Fruit fly (Drosophila melanogaster) whole organism, embryonic: ENCODE results near the gene Pif1A.
A peak's percentile ranks its signal among the peaks of the same experiment; 100 is the strongest.

Experiments used
- Atf-2 ChIP-seq: fragments of 200-800 bp; sonication (Bioruptor generic); optimal IDR thresholded peaks from 2 replicates; lab custom pipeline; 2016; ENCODE audit warnings: missing biosample characterization, missing genetic modification characterization
- Atf6 ChIP-seq: fragments of 200-800 bp; sonication (Bioruptor generic); IDR thresholded peaks from 2 replicates; pipeline ENCODE4 v1.3.6; 2022; ENCODE audit warnings: missing biosample characterization, missing genetic modification characterization
- Blimp-1 ChIP-seq: fragments of 200-800 bp; sonication (Bioruptor generic); optimal IDR thresholded peaks from 3 replicates; lab custom pipeline; 2018; ENCODE audit warnings: missing biosample characterization, missing genetic modification characterization, mild to moderate bottlenecking, moderate library complexity, missing genetic modification reagents
- C15 ChIP-seq: fragments of 200-800 bp; sonication (Bioruptor generic); IDR thresholded peaks from 3 replicates; pipeline ENCODE4 v1.3.6; 2022; ENCODE audit warnings: missing biosample characterization, missing genetic modification characterization
- CG11695 ChIP-seq: fragments of 200-800 bp; sonication (Bioruptor generic); IDR thresholded peaks from 3 replicates; pipeline ENCODE4 v1.3.6; 2022; ENCODE audit warnings: missing biosample characterization, missing genetic modification characterization
- CG12659 ChIP-seq: fragments of 200-800 bp; sonication (Bioruptor generic); optimal IDR thresholded peaks from 3 replicates; lab custom pipeline; 2017; ENCODE audit warnings: mild to moderate bottlenecking, missing biosample characterization, missing genetic modification reagents, missing genetic modification characterization
- CG12744 ChIP-seq: fragments of 200-800 bp; sonication (Bioruptor generic); optimal IDR thresholded peaks from 2 replicates; lab custom pipeline; 2016; ENCODE audit warnings: missing biosample characterization, missing genetic modification characterization
- CG13624 ChIP-seq: fragments of 200-800 bp; sonication (Bioruptor generic); optimal IDR thresholded peaks from 2 replicates; lab custom pipeline; 2016; ENCODE audit warnings: missing biosample characterization, missing genetic modification characterization
- CG15696 ChIP-seq: fragments of 200-800 bp; sonication (Bioruptor generic); optimal IDR thresholded peaks from 2 replicates; lab custom pipeline; 2019; ENCODE audit warnings: missing biosample characterization, mild to moderate bottlenecking, missing genetic modification characterization, moderate library complexity
- CG17802 ChIP-seq: fragments of 200-800 bp; sonication (Bioruptor generic); optimal IDR thresholded peaks from 2 replicates; lab custom pipeline; 2018; ENCODE audit warnings: missing biosample characterization, mild to moderate bottlenecking, missing genetic modification characterization, moderate library complexity
- CG34422 ChIP-seq: fragments of 200-800 bp; sonication (Bioruptor generic); IDR thresholded peaks from 3 replicates; pipeline ENCODE4 v1.3.6; 2022; ENCODE audit warnings: missing biosample characterization, missing genetic modification characterization
- CG3726 ChIP-seq: fragments of 200-800 bp; sonication (Bioruptor generic); IDR thresholded peaks from 3 replicates; pipeline ENCODE4, ENCODE4 v1.3.6; 2022; ENCODE audit warnings: missing biosample characterization, missing genetic modification characterization
- CG42726 ChIP-seq: fragments of 200-800 bp; sonication (Bioruptor generic); IDR thresholded peaks from 2 replicates; pipeline ENCODE4 v1.3.6; 2022; ENCODE audit warnings: missing biosample characterization, missing genetic modification characterization; ENCODE audit not compliant: partially characterized antibody
- CG4328 ChIP-seq: fragments of 200-800 bp; sonication (Bioruptor generic); optimal IDR thresholded peaks from 3 replicates; lab custom pipeline; 2017; ENCODE audit warnings: missing biosample characterization, missing genetic modification reagents, missing genetic modification characterization
- CG4820 ChIP-seq: fragments of 200-800 bp; sonication (Bioruptor generic); optimal IDR thresholded peaks from 3 replicates; lab custom pipeline; 2016; ENCODE audit warnings: missing biosample characterization, missing genetic modification characterization
- CG6272 ChIP-seq: fragments of 200-800 bp; sonication (Bioruptor generic); IDR thresholded peaks from 2 replicates; pipeline ENCODE4 v1.3.6; 2022; ENCODE audit warnings: missing biosample characterization, missing genetic modification characterization
- CG6689 ChIP-seq: fragments of 200-800 bp; sonication (Bioruptor generic); IDR thresholded peaks from 2 replicates; pipeline ENCODE4 v1.3.6; 2022; ENCODE audit warnings: missing biosample characterization, missing genetic modification characterization
- CG6813 ChIP-seq: fragments of 200-800 bp; sonication (Bioruptor generic); optimal IDR thresholded peaks from 2 replicates; lab custom pipeline; 2017; ENCODE audit warnings: missing biosample characterization, missing genetic modification characterization, mild to moderate bottlenecking, moderate library complexity, missing genetic modification reagents
- CG7357 ChIP-seq: fragments of 200-800 bp; sonication (Bioruptor generic); IDR thresholded peaks from 3 replicates; pipeline ENCODE4 v1.3.6; 2022; ENCODE audit warnings: missing biosample characterization, missing genetic modification characterization
- CG8281 ChIP-seq: fragments of 200-800 bp; sonication (Bioruptor generic); optimal IDR thresholded peaks from 2 replicates; lab custom pipeline; 2018; ENCODE audit warnings: missing biosample characterization, mild to moderate bottlenecking, missing genetic modification characterization, moderate library complexity
- CG8359 ChIP-seq: fragments of 200-800 bp; sonication (Bioruptor generic); optimal IDR thresholded peaks from 2 replicates; lab custom pipeline; 2017; ENCODE audit warnings: missing biosample characterization, mild to moderate bottlenecking, missing genetic modification characterization, borderline replicate concordance
- CG8924 ChIP-seq: fragments of 200-800 bp; optimal IDR thresholded peaks from 3 replicates; lab custom pipeline; 2019; ENCODE audit warnings: missing biosample characterization, mild to moderate bottlenecking, missing genetic modification characterization, moderate library complexity
- Dref ChIP-seq: fragments of 200-800 bp; sonication (Bioruptor generic); IDR thresholded peaks from 2 replicates; pipeline ENCODE4 v1.3.6; 2022; ENCODE audit warnings: missing biosample characterization, missing genetic modification characterization
- E2f1 ChIP-seq: fragments of 200-800 bp; sonication (Bioruptor generic); IDR thresholded peaks from 2 replicates; pipeline ENCODE4 v1.3.6; 2022; ENCODE audit warnings: missing biosample characterization, missing genetic modification characterization
- Hmr ChIP-seq: fragments of 200-800 bp; sonication (Bioruptor generic); optimal IDR thresholded peaks from 3 replicates; lab custom pipeline; 2017; ENCODE audit warnings: mild to moderate bottlenecking, missing biosample characterization, missing genetic modification reagents, missing genetic modification characterization
- Hr78 ChIP-seq, 2 experiments: fragments of 200-800 bp in 1 of 2; fragments of >200 bp in 1 of 2; sonication (Bioruptor generic) in 1 of 2; optimal IDR thresholded peaks; 2 replicates each; lab custom pipeline; 2017 to 2019; ENCODE audit warnings: missing biosample characterization in 2 of 2, missing genetic modification characterization in 2 of 2, mild to moderate bottlenecking in 1 of 2, moderate library complexity in 1 of 2
- NC2α ChIP-seq: fragments of 200-800 bp; sonication (Bioruptor generic); optimal IDR thresholded peaks from 2 replicates; lab custom pipeline; 2016; ENCODE audit warnings: missing biosample characterization, missing genetic modification characterization
- Opbp ChIP-seq: fragments of 200-800 bp; sonication (Bioruptor generic); IDR thresholded peaks from 3 replicates; pipeline ENCODE4 v1.3.6; 2022; ENCODE audit warnings: missing biosample characterization, missing genetic modification characterization; ENCODE audit not compliant: partially characterized antibody
- Optix ChIP-seq: fragments of 200-800 bp; sonication (Bioruptor generic); IDR thresholded peaks from 3 replicates; pipeline ENCODE4 v1.3.6; 2022; ENCODE audit warnings: missing biosample characterization, missing genetic modification characterization
- Rx ChIP-seq: fragments of 200-800 bp; sonication (Bioruptor generic); IDR thresholded peaks from 2 replicates; pipeline ENCODE4 v1.3.6; 2022; ENCODE audit warnings: missing biosample characterization, missing genetic modification characterization
- Sox100B ChIP-seq: fragments of 200-800 bp; sonication (Bioruptor generic); optimal IDR thresholded peaks from 3 replicates; lab custom pipeline; 2018; ENCODE audit warnings: missing biosample characterization, mild to moderate bottlenecking, missing genetic modification characterization
- Sry-β ChIP-seq: fragments of 200-800 bp; sonication (Bioruptor generic); optimal IDR thresholded peaks from 2 replicates; lab custom pipeline; 2018; ENCODE audit warnings: missing biosample characterization, mild to moderate bottlenecking, missing genetic modification characterization, moderate library complexity
- Taf1 ChIP-seq: fragments of 200-800 bp; sonication (Bioruptor generic); IDR thresholded peaks from 2 replicates; pipeline ENCODE4 v1.3.6; 2022; ENCODE audit warnings: missing biosample characterization, missing genetic modification characterization
- Xrp1 ChIP-seq: fragments of 200-800 bp; sonication (Bioruptor generic); IDR thresholded peaks from 2 replicates; pipeline ENCODE4 v1.3.6; 2022; ENCODE audit warnings: missing biosample characterization, missing genetic modification characterization
- ab ChIP-seq: fragments of 200-800 bp; sonication (Bioruptor generic); optimal IDR thresholded peaks from 2 replicates; lab custom pipeline; 2016; ENCODE audit warnings: missing biosample characterization, missing genetic modification characterization
- az2 ChIP-seq: fragments of 200-800 bp; sonication (Bioruptor generic); optimal IDR thresholded peaks from 3 replicates; lab custom pipeline; 2016; ENCODE audit warnings: missing biosample characterization, missing genetic modification characterization
- ci ChIP-seq: fragments of 200-800 bp; sonication (Bioruptor generic); IDR thresholded peaks from 3 replicates; pipeline ENCODE4 v1.3.6; 2022; ENCODE audit warnings: missing biosample characterization, missing genetic modification characterization
- dati ChIP-seq: fragments of 200-800 bp; sonication (Bioruptor generic); IDR thresholded peaks from 2 replicates; pipeline ENCODE4 v1.3.6; 2022; ENCODE audit warnings: missing biosample characterization, missing genetic modification characterization
- exex ChIP-seq: fragments of 200-800 bp; sonication (Bioruptor generic); optimal IDR thresholded peaks from 4 replicates; lab custom pipeline; 2018; ENCODE audit warnings: missing biosample characterization, mild to moderate bottlenecking, missing genetic modification characterization, moderate library complexity
- hb ChIP-seq: fragments of 200-800 bp; sonication (Bioruptor generic); IDR thresholded peaks from 3 replicates; pipeline ENCODE4 v1.3.6; 2022; ENCODE audit warnings: missing biosample characterization, missing genetic modification characterization; ENCODE audit not compliant: partially characterized antibody
- her ChIP-seq: fragments of 200-800 bp; sonication (Bioruptor generic); optimal IDR thresholded peaks from 2 replicates; lab custom pipeline; 2016; ENCODE audit warnings: missing biosample characterization, missing genetic modification characterization
- lmd ChIP-seq: fragments of 200-800 bp; sonication (Bioruptor generic); IDR thresholded peaks from 2 replicates; pipeline ENCODE4 v1.3.6; 2022; ENCODE audit warnings: missing biosample characterization, missing genetic modification characterization
- oc ChIP-seq: fragments of 200-800 bp; sonication (Bioruptor generic); optimal IDR thresholded peaks from 2 replicates; lab custom pipeline; 2018; ENCODE audit warnings: missing biosample characterization, mild to moderate bottlenecking, missing genetic modification characterization, moderate library complexity
- onecut ChIP-seq: fragments of 200-800 bp; sonication (Bioruptor generic); IDR thresholded peaks from 2 replicates; pipeline ENCODE4 v1.3.6; 2022; ENCODE audit warnings: missing biosample characterization, missing genetic modification characterization
- pzg ChIP-seq: fragments of 200-800 bp; sonication (Bioruptor generic); optimal IDR thresholded peaks from 3 replicates; lab custom pipeline; 2018; ENCODE audit warnings: missing biosample characterization, mild to moderate bottlenecking, missing genetic modification characterization, moderate library complexity
- sd ChIP-seq: fragments of 200-800 bp; sonication (Bioruptor generic); optimal IDR thresholded peaks from 3 replicates; lab custom pipeline; 2018; ENCODE audit warnings: missing biosample characterization, mild to moderate bottlenecking, missing genetic modification characterization, moderate library complexity
- slbo ChIP-seq: fragments of 200-800 bp; sonication (Bioruptor generic); IDR thresholded peaks from 2 replicates; pipeline ENCODE4 v1.3.6; 2022; ENCODE audit warnings: missing biosample characterization, missing genetic modification characterization
- unc-4 ChIP-seq: fragments of 200-800 bp; sonication (Bioruptor generic); IDR thresholded peaks from 2 replicates; pipeline ENCODE4 v1.3.6; 2022; ENCODE audit warnings: missing biosample characterization, missing genetic modification characterization; ENCODE audit not compliant: partially characterized antibody
- zen2 ChIP-seq: fragments of 200-800 bp; sonication (Bioruptor generic); IDR thresholded peaks from 3 replicates; pipeline ENCODE4 v1.3.6; 2022; ENCODE audit warnings: missing biosample characterization, missing genetic modification characterization; ENCODE audit not compliant: partially characterized antibody

Pif1A gene

dm6 chr3R:8820428-8820912 lies 19.5 kb upstream of the Pif1A start, which contains the start of gene aqz (continued):
- peak; percentile 74 for TF ChIP-seq slbo (GFP tag; lab: Robert Waterston, UW)
- TF ChIP-seq Taf1, result no peak
- peak; percentile 87 for TF ChIP-seq ci (GFP tag; lab: Robert Waterston, UW)
- TF ChIP-seq Dref (GFP tag; lab: Robert Waterston, UW), result peak; percentile 74
- TF ChIP-seq CG6813 (GFP tag; lab: Kevin White, UChicago), result peak; percentile 51
- TF ChIP-seq CG13624 (GFP tag; lab: Kevin White, UChicago), result peak; percentile 88
- peak; percentile 84 for TF ChIP-seq CG8924 (tag; lab: Kevin White, UChicago)
- no peak for TF ChIP-seq CG4328 (GFP tag; lab: Kevin White, UChicago)
- TF ChIP-seq CG6689 (GFP tag; lab: Robert Waterston, UW), result peak; percentile 35; the same call in 1 of the 2 replicates
- TF ChIP-seq Optix, result no peak
- peak; percentile 98 for TF ChIP-seq pzg (GFP tag; lab: Kevin White, UChicago)
- peak; percentile 19 for TF ChIP-seq Sry-β (GFP tag; lab: Kevin White, UChicago)
- TF ChIP-seq CG6272 (GFP tag; lab: Robert Waterston, UW), result peak; percentile 39; the same call in 1 of the 2 replicates
- TF ChIP-seq dati (GFP tag; lab: Robert Waterston, UW), result 0 out of 2 replicates have a peak, but pooled peaks have one; percentile 33
- no peak for TF ChIP-seq CG15696 (tag; lab: Kevin White, UChicago)
- TF ChIP-seq ab (GFP tag; lab: Kevin White, UChicago), result no peak
- no peak for TF ChIP-seq Hr78 (GFP tag; optimal IDR thresholded peaks at IDR 0.05; lab: Kevin White, UChicago)
- TF ChIP-seq her (GFP tag; lab: Kevin White, UChicago), result peak; percentile 76
- peak; percentile 79 for TF ChIP-seq Opbp
- TF ChIP-seq onecut (GFP tag; lab: Robert Waterston, UW), result peak; percentile 98
- TF ChIP-seq CG34422 (GFP tag; lab: Robert Waterston, UW), result peak; percentile 76; the same call in 2 of the 3 replicates
- no peak for TF ChIP-seq CG8281 (tag; lab: Kevin White, UChicago)
- TF ChIP-seq C15, result 0 out of 3 replicates have a peak, but pooled peaks have one; percentile 34
- peak; percentile 25 for TF ChIP-seq CG4820
- peak; percentile 78 for TF ChIP-seq sd (tag; lab: Kevin White, UChicago)
- peak; percentile 100 for TF ChIP-seq CG17802 (tag; lab: Kevin White, UChicago)
- TF ChIP-seq zen2 (GFP tag; lab: Robert Waterston, UW), result no peak
- no peak for TF ChIP-seq CG3726 (GFP tag; lab: Robert Waterston, UW)
- TF ChIP-seq oc (tag; lab: Kevin White, UChicago), result peak; percentile 67
- peak; percentile 85 for TF ChIP-seq Hmr (GFP tag; lab: Kevin White, UChicago)
- TF ChIP-seq Sox100B, result no peak
- peak; percentile 44; the same call in 1 of the 3 replicates for TF ChIP-seq CG7357 (GFP tag; lab: Robert Waterston, UW)
- no peak; the same call in 1 of the 2 replicates for TF ChIP-seq lmd (GFP tag; lab: Robert Waterston, UW)
- peak; percentile 80 for TF ChIP-seq CG42726 (GFP tag; lab: Robert Waterston, UW)
- peak; percentile 52; the same call in 1 of the 3 replicates for TF ChIP-seq CG11695 (GFP tag; lab: Robert Waterston, UW)
- TF ChIP-seq Blimp-1 (GFP tag; lab: Kevin White, UChicago), result no peak
- TF ChIP-seq exex (tag; lab: Kevin White, UChicago), result peak; percentile 66
- peak; percentile 91 for TF ChIP-seq NC2α (GFP tag; lab: Kevin White, UChicago)
- TF ChIP-seq Xrp1, result peak; percentile 38; the same call in 1 of the 2 replicates
- TF ChIP-seq E2f1 (GFP tag; lab: Robert Waterston, UW), result peak; percentile 57; the same call in 1 of the 2 replicates
- peak; percentile 35 for TF ChIP-seq az2 (GFP tag; lab: Kevin White, UChicago)
- no peak for TF ChIP-seq Atf6 (GFP tag; lab: Robert Waterston, UW)
- peak; percentile 73 for TF ChIP-seq CG12659 (GFP tag; lab: Kevin White, UChicago)
- TF ChIP-seq CG12744, result peak; percentile 46
- no peak for TF ChIP-seq CG8359
- TF ChIP-seq Rx (GFP tag; lab: Robert Waterston, UW), result no peak
- TF ChIP-seq unc-4 (GFP tag; lab: Robert Waterston, UW), result peak; percentile 57
- TF ChIP-seq Atf-2, result peak; percentile 48
- TF ChIP-seq hb (GFP tag; lab: Robert Waterston, UW), result no peak
